Worm (Caenorhabditis elegans): ENCODE data around the gene oac-42.
"Not testable (repeated sequence)": the region's sequence is repeated elsewhere in the genome, so short reads cannot be mapped to it uniquely, and the experiment has no call there.

The oac-42 gene

ce11 chrV:15862599-15862998 is 22.0 kb downstream of the oac-42 start, which contains the start of gene srz-12:
Gene srz-12 (minus strand): TSS chrV:15862699.
- TF ChIP-seq ets-7 (tag; optimal IDR thresholded peaks at IDR 0.05), result no peak
- TF ChIP-seq sea-1 (GFP tag; conservative IDR thresholded peaks at IDR 0.05), result no peak
- no peak for TF ChIP-seq hmg-4 (GFP tag; optimal IDR thresholded peaks at IDR 0.05)
- no peak for TF ChIP-seq hmbx-1 (tag; optimal IDR thresholded peaks at IDR 0.05)
- TF ChIP-seq aly-1 (tag; optimal IDR thresholded peaks at IDR 0.05), result no peak
- no peak for TF ChIP-seq ceh-13 (GFP tag; optimal IDR thresholded peaks at IDR 0.05)
- TF ChIP-seq tbx-37 (GFP tag; conservative IDR thresholded peaks at IDR 0.05), result no peak
- TF ChIP-seq B0310.2 (tag; optimal IDR thresholded peaks at IDR 0.05), result no peak
- TF ChIP-seq hnd-1 (tag; optimal IDR thresholded peaks at IDR 0.05), result no peak
- TF ChIP-seq scrt-1 (GFP tag; IDR thresholded peaks at IDR 0.05), result no peak
- no peak for TF ChIP-seq flt-1 (GFP tag; IDR thresholded peaks at IDR 0.05)
- no peak for TF ChIP-seq ceh-36 (tag; optimal IDR thresholded peaks at IDR 0.05)
- no peak for TF ChIP-seq tbx-11 (GFP tag; IDR thresholded peaks at IDR 0.05)

ce11 chrV:15858292-15858691 is 26.3 kb downstream of the oac-42 start, which contains the start of gene srh-148:
Gene srh-148 (minus strand): TSS chrV:15858392.
- TF ChIP-seq hnd-1 (tag; optimal IDR thresholded peaks at IDR 0.05) (no peak), ceh-36 (tag; optimal IDR thresholded peaks at IDR 0.05) (no peak), aly-1 (tag; optimal IDR thresholded peaks at IDR 0.05) (no peak), ceh-13 (GFP tag; optimal IDR thresholded peaks at IDR 0.05) (no peak), B0310.2 (tag; optimal IDR thresholded peaks at IDR 0.05) (no peak), pes-1 (GFP tag; IDR thresholded peaks at IDR 0.05) (no peak), F13C5.2 (tag; optimal IDR thresholded peaks at IDR 0.05) (no peak), tra-4 (tag; optimal IDR thresholded peaks at IDR 0.05) (no peak), hmbx-1 (tag; optimal IDR thresholded peaks at IDR 0.05) (no peak), sea-1 (GFP tag; conservative IDR thresholded peaks at IDR 0.05) (no peak), tbx-11 (GFP tag; IDR thresholded peaks at IDR 0.05) (no peak), ets-7 (tag; optimal IDR thresholded peaks at IDR 0.05) (no peak), scrt-1 (GFP tag; IDR thresholded peaks at IDR 0.05) (no peak), tbx-37 (GFP tag; conservative IDR thresholded peaks at IDR 0.05) (no peak), ama-1 (optimal IDR thresholded peaks at IDR 0.05) (no peak), flt-1 (GFP tag; IDR thresholded peaks at IDR 0.05) (no peak), hmg-4 (GFP tag; optimal IDR thresholded peaks at IDR 0.05) (no peak)

ce11 chrV:15850276-15850811 is 34.3 kb downstream of the oac-42 start, which contains the start of gene srh-147:
Gene srh-147 (minus strand): TSS chrV:15850326.
- not testable (repeated sequence) for TF ChIP-seq ets-7 (tag; optimal IDR thresholded peaks at IDR 0.05); F13C5.2 (tag; optimal IDR thresholded peaks at IDR 0.05); tbx-11 (GFP tag; IDR thresholded peaks at IDR 0.05)

- TF ChIP-seq F13C5.2 (tag; optimal IDR thresholded peaks at IDR 0.05) (no peak), sea-1 (GFP tag; conservative IDR thresholded peaks at IDR 0.05) (no peak), flt-1 (GFP tag; IDR thresholded peaks at IDR 0.05) (no peak), tbx-37 (GFP tag; conservative IDR thresholded peaks at IDR 0.05) (no peak), pes-1 (GFP tag; IDR thresholded peaks at IDR 0.05) (no peak), aly-1 (tag; optimal IDR thresholded peaks at IDR 0.05) (no peak), hnd-1 (tag; optimal IDR thresholded peaks at IDR 0.05) (no peak), B0310.2 (tag; optimal IDR thresholded peaks at IDR 0.05) (no peak), ceh-13 (GFP tag; optimal IDR thresholded peaks at IDR 0.05) (no peak), hmg-4 (GFP tag; optimal IDR thresholded peaks at IDR 0.05) (no peak), tra-4 (tag; optimal IDR thresholded peaks at IDR 0.05) (no peak), ets-7 (tag; optimal IDR thresholded peaks at IDR 0.05) (no peak), tbx-11 (GFP tag; IDR thresholded peaks at IDR 0.05) (no peak), scrt-1 (GFP tag; IDR thresholded peaks at IDR 0.05) (no peak), hmbx-1 (tag; optimal IDR thresholded peaks at IDR 0.05) (no peak), ama-1 (optimal IDR thresholded peaks at IDR 0.05) (no peak)
Observed at ce11 chrV:15841095-15841494, 43.5 kb downstream of the oac-42 start, which contains the start of gene srh-149. Gene srh-149 (minus strand): TSS chrV:15841195.

DNA sequence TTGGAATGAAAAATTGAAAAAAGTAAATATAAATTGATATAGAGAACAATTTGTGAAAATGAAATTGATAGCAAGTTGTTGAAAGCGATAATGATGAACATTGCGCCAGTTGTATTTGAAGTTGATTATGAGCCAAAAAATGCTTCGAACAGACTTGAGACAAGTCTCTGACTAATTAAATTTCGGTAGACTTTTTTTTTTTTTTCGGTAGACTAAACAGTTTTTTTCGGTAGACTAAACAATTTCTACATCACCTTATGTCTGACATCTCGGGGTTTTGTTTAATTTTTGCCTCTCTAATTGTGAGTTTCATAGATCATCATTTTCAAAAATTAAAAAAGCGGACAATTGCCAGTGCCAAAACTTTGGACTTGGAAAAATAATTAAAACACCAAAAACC is 51.0 kb downstream of the oac-42 start, which contains the start of gene srbc-54:
Gene srbc-54, minus strand, starts transcription at position 101 of the 400 bp plus-strand sequence.
- TF ChIP-seq hnd-1 (tag; optimal IDR thresholded peaks at IDR 0.05), result no peak
- TF ChIP-seq flt-1 (GFP tag; IDR thresholded peaks at IDR 0.05), result no peak
- no peak for TF ChIP-seq ets-7 (tag; optimal IDR thresholded peaks at IDR 0.05)
- TF ChIP-seq pes-1 (GFP tag; IDR thresholded peaks at IDR 0.05), result no peak
- TF ChIP-seq tra-4 (tag; optimal IDR thresholded peaks at IDR 0.05), result no peak
- no peak for TF ChIP-seq ama-1 (optimal IDR thresholded peaks at IDR 0.05)
- no peak for TF ChIP-seq tbx-11 (GFP tag; IDR thresholded peaks at IDR 0.05)
- TF ChIP-seq aly-1 (tag; optimal IDR thresholded peaks at IDR 0.05), result no peak
- no peak for TF ChIP-seq F13C5.2 (tag; optimal IDR thresholded peaks at IDR 0.05)
